Worm (Caenorhabditis elegans): ENCODE measurements around the gene lam-1.

The lam-1 gene

DNA sequence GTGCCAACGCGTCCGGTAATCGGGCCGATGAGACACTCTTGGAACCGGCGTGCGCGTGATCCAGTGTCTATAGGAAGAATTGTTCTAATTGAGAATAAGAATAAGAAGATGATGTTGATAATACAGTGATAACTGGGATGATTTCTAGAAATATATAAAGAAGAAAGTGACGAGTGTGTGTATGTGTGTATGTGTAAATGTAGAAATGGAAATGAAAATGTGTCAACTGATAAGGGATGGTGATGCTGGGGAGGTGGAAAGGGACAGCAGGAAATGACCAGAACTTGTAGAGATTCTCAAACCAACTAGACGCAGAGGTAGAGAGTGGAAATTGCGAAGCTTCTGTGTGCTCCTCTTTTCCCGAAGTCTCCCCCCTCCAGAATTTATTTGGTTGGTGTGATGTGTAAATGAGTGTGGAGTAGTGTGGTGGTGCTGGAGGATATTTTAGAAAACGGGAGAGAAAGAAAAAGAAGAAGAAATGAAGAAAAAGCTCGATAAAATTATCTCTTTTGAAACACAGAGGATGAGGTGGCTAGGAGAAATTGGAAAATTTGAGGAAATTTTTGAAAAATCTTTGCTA lies 39.3 kb upstream of the lam-1 start (continued):
- TF ChIP-seq lin-15B (tag; optimal IDR thresholded peaks at IDR 0.05) (no peak), nhr-111 (GFP tag; optimal IDR thresholded peaks at IDR 0.05) (no peak), nhr-11 (tag; optimal IDR thresholded peaks at IDR 0.05) (peak; percentile 6), dmd-6 (GFP tag; IDR thresholded peaks at IDR 0.05) (peak; percentile 34; the same call in 1 of the 2 replicates), daf-16 (GFP tag; optimal IDR thresholded peaks at IDR 0.05) (no peak), daf-16 (tag; optimal IDR thresholded peaks at IDR 0.05) (peak; percentile 61), fos-1 (tag; optimal IDR thresholded peaks at IDR 0.05) (no peak), Y75B8A.6 (GFP tag; IDR thresholded peaks at IDR 0.05) (no peak), jun-1 (tag; optimal IDR thresholded peaks at IDR 0.05) (no peak), nhr-77 (tag; optimal IDR thresholded peaks at IDR 0.05) (peak; percentile 47), zfp-2 (tag; optimal IDR thresholded peaks at IDR 0.05) (no peak), D1046.2 (GFP tag; IDR thresholded peaks at IDR 0.05) (no peak), lin-38 (GFP tag; IDR thresholded peaks at IDR 0.05) (no peak), mdl-1 (tag; optimal IDR thresholded peaks at IDR 0.05) (no peak), nhr-28 (tag; optimal IDR thresholded peaks at IDR 0.05) (peak; percentile 69), hlh-30 (tag; optimal IDR thresholded peaks at IDR 0.05; ENCODE audit: insufficient read depth) (peak; percentile 57), zip-11 (GFP tag; IDR thresholded peaks at IDR 0.05) (no peak), T26A8.4 (GFP tag; IDR thresholded peaks at IDR 0.05) (no peak), F10B5.3 (tag; optimal IDR thresholded peaks at IDR 0.05) (no peak), lsy-2 (tag; optimal IDR thresholded peaks at IDR 0.05) (peak in 1 of 2 experiments; percentile 15), nhr-42 (GFP tag; IDR thresholded peaks at IDR 0.05) (no peak), lin-1 (GFP tag; IDR thresholded peaks at IDR 0.05) (no peak), unc-130 (GFP tag; optimal IDR thresholded peaks at IDR 0.05) (no peak), cey-2 (tag; optimal IDR thresholded peaks at IDR 0.05; ENCODE audit: borderline replicate concordance, insufficient read depth) (no peak), T20F7.1 (GFP tag; optimal IDR thresholded peaks at IDR 0.05) (no peak), pqm-1 (tag; optimal IDR thresholded peaks at IDR 0.05) (peak; percentile 80), lin-13 (GFP tag; optimal IDR thresholded peaks at IDR 0.05) (no peak), mes-2 (tag; optimal IDR thresholded peaks at IDR 0.05; ENCODE audit: poor library complexity, severe bottlenecking) (no peak), hif-1 (tag; optimal IDR thresholded peaks at IDR 0.05) (peak in 1 of 2 experiments; percentile 37), daf-8 (GFP tag; IDR thresholded peaks at IDR 0.05) (no peak), F37D6.2 (tag; optimal IDR thresholded peaks at IDR 0.05) (no peak), hmg-1.1 (GFP tag; IDR thresholded peaks at IDR 0.05) (no peak)

DNA sequence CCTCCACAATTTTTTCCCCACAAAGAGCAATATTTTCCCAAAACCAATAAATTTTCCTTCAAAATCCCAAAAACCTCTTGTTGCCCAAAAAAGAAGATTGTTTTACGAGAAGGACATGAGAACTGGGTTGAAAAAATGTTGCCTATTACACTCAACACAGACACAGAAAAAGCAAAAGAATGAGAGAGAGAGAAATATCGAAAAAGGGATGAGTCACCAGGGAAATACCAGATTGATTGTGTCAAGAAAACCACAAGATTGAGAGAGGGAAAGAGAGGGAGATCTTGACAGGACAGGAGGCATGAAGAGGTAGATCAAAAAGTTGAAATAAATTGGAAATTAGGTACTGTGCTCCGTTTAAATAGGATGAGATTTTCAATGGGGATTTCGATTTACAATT lies 38.3 kb upstream of the lam-1 start:
- 0 out of 2 replicates have a peak, but pooled peaks have one; percentile 13 for TF ChIP-seq hmg-1.1 (GFP tag; IDR thresholded peaks at IDR 0.05)
- no peak for TF ChIP-seq ama-1 (optimal IDR thresholded peaks at IDR 0.05)
- TF ChIP-seq dmd-8 (GFP tag; IDR thresholded peaks at IDR 0.05), result no peak
- no peak for TF ChIP-seq lin-38 (GFP tag; IDR thresholded peaks at IDR 0.05)
- TF ChIP-seq ceh-82 (tag; optimal IDR thresholded peaks at IDR 0.05), result no peak
- no peak for TF ChIP-seq rbr-2 (tag; optimal IDR thresholded peaks at IDR 0.05)
- TF ChIP-seq spr-3 (GFP tag; optimal IDR thresholded peaks at IDR 0.05), result no peak
- TF ChIP-seq lsy-2 (tag; optimal IDR thresholded peaks at IDR 0.05), result peak in 1 of 2 experiments; percentile 22
- TF ChIP-seq unc-62 (GFP tag; optimal IDR thresholded peaks at IDR 0.05 in 1 of 2), result peak in 1 of 2 experiments; percentile 87
- no peak for TF ChIP-seq unc-62 (tag; optimal IDR thresholded peaks at IDR 0.05)
- peak; percentile 60 for TF ChIP-seq mep-1 (tag; optimal IDR thresholded peaks at IDR 0.05)
- no peak for TF ChIP-seq lin-1 (GFP tag; IDR thresholded peaks at IDR 0.05)
- TF ChIP-seq spr-1 (tag; optimal IDR thresholded peaks at IDR 0.05), result no peak
- no peak for TF ChIP-seq set-16 (GFP tag; IDR thresholded peaks at IDR 0.05)
- no peak for TF ChIP-seq madf-9 (GFP tag; conservative IDR thresholded peaks at IDR 0.05)
- no peak for TF ChIP-seq T20F7.1 (GFP tag; optimal IDR thresholded peaks at IDR 0.05)
- TF ChIP-seq F49E8.2 (tag; optimal IDR thresholded peaks at IDR 0.05; ENCODE audit: borderline replicate concordance), result no peak
- no peak for TF ChIP-seq F44E2.7 (GFP tag; IDR thresholded peaks at IDR 0.05)
- TF ChIP-seq nhr-6 (tag; optimal IDR thresholded peaks at IDR 0.05), result peak; percentile 31
- TF ChIP-seq snpc-1.2 (GFP tag; IDR thresholded peaks at IDR 0.05), result no peak
- no peak for TF ChIP-seq dmd-6 (GFP tag; IDR thresholded peaks at IDR 0.05)
- TF ChIP-seq nhr-28 (tag; optimal IDR thresholded peaks at IDR 0.05), result no peak
- no peak for TF ChIP-seq vab-7 (GFP tag; IDR thresholded peaks at IDR 0.05)
- peak; percentile 44 for TF ChIP-seq dve-1 (tag; optimal IDR thresholded peaks at IDR 0.05; ENCODE audit: insufficient read depth)
- no peak for TF ChIP-seq ceh-20 (GFP tag; IDR thresholded peaks at IDR 0.05)
- TF ChIP-seq ZK546.5 (tag; optimal IDR thresholded peaks at IDR 0.05), result no peak
- no peak for TF ChIP-seq hif-1 (tag; optimal IDR thresholded peaks at IDR 0.05)
